Worm (Caenorhabditis elegans): ENCODE data around the gene rdy-2.

rdy-2 gene

ce11 chrV:13577463-13577862 is 23.3 kb downstream of the rdy-2 start:
- TF ChIP-seq pqm-1 (tag; optimal IDR thresholded peaks at IDR 0.05) (peak; percentile 58), ZK337.2 (GFP tag; IDR thresholded peaks at IDR 0.05) (no peak), zip-11 (GFP tag; IDR thresholded peaks at IDR 0.05) (no peak), dmd-6 (GFP tag; IDR thresholded peaks at IDR 0.05) (peak; percentile 64; the same call in 1 of the 2 replicates), nhr-25 (tag; optimal IDR thresholded peaks at IDR 0.05; ENCODE audit: borderline replicate concordance, insufficient read depth) (no peak), nhr-28 (tag; optimal IDR thresholded peaks at IDR 0.05) (peak; percentile 18), sdz-12 (GFP tag; optimal IDR thresholded peaks at IDR 0.05) (no peak), daf-16 (GFP tag; optimal IDR thresholded peaks at IDR 0.05) (no peak), daf-16 (tag; optimal IDR thresholded peaks at IDR 0.05) (peak; percentile 7)

ce11 chrV:13576828-13577227 is 24.0 kb downstream of the rdy-2 start:
- TF ChIP-seq ceh-62 (tag; optimal IDR thresholded peaks at IDR 0.05) (no peak), F10B5.3 (tag; optimal IDR thresholded peaks at IDR 0.05) (no peak), nhr-111 (GFP tag; optimal IDR thresholded peaks at IDR 0.05) (no peak), php-3 (GFP tag; IDR thresholded peaks at IDR 0.05) (no peak), nhr-76 (tag; optimal IDR thresholded peaks at IDR 0.05) (no peak), ceh-28 (tag; optimal IDR thresholded peaks at IDR 0.05) (no peak), duxl-1 (tag; optimal IDR thresholded peaks at IDR 0.05; ENCODE audit: poor library complexity) (no peak), set-16 (GFP tag; IDR thresholded peaks at IDR 0.05) (no peak), lir-3 (tag; optimal IDR thresholded peaks at IDR 0.05) (no peak), spr-1 (tag; optimal IDR thresholded peaks at IDR 0.05) (no peak), mxl-2 (GFP tag; conservative IDR thresholded peaks at IDR 0.05) (no peak), rbr-2 (tag; optimal IDR thresholded peaks at IDR 0.05) (no peak), hlh-30 (tag; optimal IDR thresholded peaks at IDR 0.05; ENCODE audit: insufficient read depth) (peak; percentile 31), F44E2.7 (GFP tag; IDR thresholded peaks at IDR 0.05) (no peak), aly-2 (tag; optimal IDR thresholded peaks at IDR 0.05) (no peak), cey-2 (tag; optimal IDR thresholded peaks at IDR 0.05; ENCODE audit: borderline replicate concordance, insufficient read depth) (no peak), pqm-1 (tag; optimal IDR thresholded peaks at IDR 0.05) (peak; percentile 66), zip-11 (GFP tag; IDR thresholded peaks at IDR 0.05) (no peak), snpc-1.2 (GFP tag; IDR thresholded peaks at IDR 0.05) (no peak), lin-29 (GFP tag; IDR thresholded peaks at IDR 0.05) (no peak), unc-130 (GFP tag; optimal IDR thresholded peaks at IDR 0.05) (no peak), attf-4 (tag; optimal IDR thresholded peaks at IDR 0.05) (no peak), ces-1 (GFP tag; optimal IDR thresholded peaks at IDR 0.05) (no peak), daf-16 (GFP tag; optimal IDR thresholded peaks at IDR 0.05) (no peak), daf-16 (tag; optimal IDR thresholded peaks at IDR 0.05) (peak; percentile 93), fos-1 (tag; optimal IDR thresholded peaks at IDR 0.05) (no peak), daf-19 (GFP tag; conservative IDR thresholded peaks at IDR 0.05) (no peak), dpl-1 (GFP tag; optimal IDR thresholded peaks at IDR 0.05) (no peak), nhr-11 (tag; optimal IDR thresholded peaks at IDR 0.05) (no peak), ZK546.5 (tag; optimal IDR thresholded peaks at IDR 0.05) (no peak), aha-1 (tag) (peak; percentile 0), nhr-10 (tag; optimal IDR thresholded peaks at IDR 0.05) (no peak), spr-3 (GFP tag; optimal IDR thresholded peaks at IDR 0.05) (no peak), hmg-1.1 (GFP tag; IDR thresholded peaks at IDR 0.05) (no peak), lin-38 (GFP tag; IDR thresholded peaks at IDR 0.05) (no peak), Y75B8A.6 (GFP tag; IDR thresholded peaks at IDR 0.05) (no peak), dve-1 (tag; optimal IDR thresholded peaks at IDR 0.05; ENCODE audit: insufficient read depth) (peak; percentile 40), F49E8.2 (tag; optimal IDR thresholded peaks at IDR 0.05; ENCODE audit: borderline replicate concordance) (no peak), hlh-11 (tag; optimal IDR thresholded peaks at IDR 0.05) (peak; percentile 34), nhr-6 (tag; optimal IDR thresholded peaks at IDR 0.05) (peak; percentile 36), fkh-10 (GFP tag; optimal IDR thresholded peaks at IDR 0.05) (no peak), dmd-8 (GFP tag; IDR thresholded peaks at IDR 0.05) (no peak), ZK337.2 (GFP tag; IDR thresholded peaks at IDR 0.05) (no peak), mes-2 (tag; optimal IDR thresholded peaks at IDR 0.05; ENCODE audit: poor library complexity, severe bottlenecking) (no peak), dmd-6 (GFP tag; IDR thresholded peaks at IDR 0.05) (0 out of 2 replicates have a peak, but pooled peaks have one; percentile 24), nhr-28 (tag; optimal IDR thresholded peaks at IDR 0.05) (peak; percentile 52), D1046.2 (GFP tag; IDR thresholded peaks at IDR 0.05) (no peak)
